Fruit fly (Drosophila melanogaster): ENCODE measurements around the gene aln.
A peak's percentile ranks its signal among the peaks of the same experiment; 100 is the strongest.

The aln gene

dm6 chr3L:964022-964421 lies 29.8 kb upstream of the aln start:
- TF ChIP-seq CG32121 (GFP tag; IDR thresholded peaks at IDR 0.05) (no peak), CG14655 (GFP tag; optimal IDR thresholded peaks at IDR 0.05) (peak; percentile 49), D1 (tag; optimal IDR thresholded peaks at IDR 0.05) (no peak), EcR (GFP tag; optimal IDR thresholded peaks at IDR 0.05) (no peak), gl (tag; optimal IDR thresholded peaks at IDR 0.05) (no peak), CG8159 (tag; optimal IDR thresholded peaks at IDR 0.05) (peak; percentile 44), Pif1B (GFP tag; optimal IDR thresholded peaks at IDR 0.05) (no peak), CG4496 (GFP tag; IDR thresholded peaks at IDR 0.05) (peak; percentile 67), rn (GFP tag; IDR thresholded peaks at IDR 0.05) (no peak), CG8301 (tag; optimal IDR thresholded peaks at IDR 0.05) (peak; percentile 36), CG13204 (GFP tag; optimal IDR thresholded peaks at IDR 0.05) (no peak), Pif1A (GFP tag; optimal IDR thresholded peaks at IDR 0.05) (no peak), CG34367 (tag; optimal IDR thresholded peaks at IDR 0.05) (peak; percentile 31), CG9948 (tag; optimal IDR thresholded peaks at IDR 0.05) (peak; percentile 25), Snoo (tag; optimal IDR thresholded peaks at IDR 0.05) (no peak), CG15710 (tag; optimal IDR thresholded peaks at IDR 0.05) (peak; percentile 45), fd96Ca (GFP tag; IDR thresholded peaks at IDR 0.05) (peak; percentile 56; the same call in 2 of the 3 replicates), CG17806 (tag; optimal IDR thresholded peaks at IDR 0.05) (peak; percentile 39), CG12605 (GFP tag; IDR thresholded peaks at IDR 0.05) (no peak), Ets98B (GFP tag; IDR thresholded peaks at IDR 0.05) (0 out of 2 replicates have a peak, but pooled peaks have one; percentile 28), CG10348 (GFP tag; IDR thresholded peaks at IDR 0.05) (no peak)

dm6 chr3L:967822-968576 lies 25.8 kb upstream of the aln start:
- no peak for TF ChIP-seq Pif1B (GFP tag; optimal IDR thresholded peaks at IDR 0.05)
- TF ChIP-seq rn (GFP tag; IDR thresholded peaks at IDR 0.05), result no peak
- no peak for TF ChIP-seq CG8301 (tag; optimal IDR thresholded peaks at IDR 0.05)
- TF ChIP-seq CG34367 (tag; optimal IDR thresholded peaks at IDR 0.05), result no peak
- no peak for TF ChIP-seq D1 (tag; optimal IDR thresholded peaks at IDR 0.05)
- TF ChIP-seq fd96Ca (GFP tag; IDR thresholded peaks at IDR 0.05), result no peak

- TF ChIP-seq CG9948 (tag; optimal IDR thresholded peaks at IDR 0.05) (no peak), EcR (GFP tag; optimal IDR thresholded peaks at IDR 0.05) (no peak), CG12605 (GFP tag; IDR thresholded peaks at IDR 0.05) (no peak), Pif1A (GFP tag; optimal IDR thresholded peaks at IDR 0.05) (no peak), rn (GFP tag; IDR thresholded peaks at IDR 0.05) (no peak), CG14655 (GFP tag; optimal IDR thresholded peaks at IDR 0.05) (no peak), CG32121 (GFP tag; IDR thresholded peaks at IDR 0.05) (no peak), CG17806 (tag; optimal IDR thresholded peaks at IDR 0.05) (no peak), CG10348 (GFP tag; IDR thresholded peaks at IDR 0.05) (no peak), D1 (tag; optimal IDR thresholded peaks at IDR 0.05) (no peak), CG15710 (tag; optimal IDR thresholded peaks at IDR 0.05) (no peak), Snoo (tag; optimal IDR thresholded peaks at IDR 0.05) (no peak), Ets98B (GFP tag; IDR thresholded peaks at IDR 0.05) (no peak), CG34367 (tag; optimal IDR thresholded peaks at IDR 0.05) (no peak)
Observed at dm6 chr3L:995685-996084, 1.9 kb downstream of the aln start.

- TF ChIP-seq CG8159 (tag; optimal IDR thresholded peaks at IDR 0.05) (no peak), CG32121 (GFP tag; IDR thresholded peaks at IDR 0.05) (no peak), CG9948 (tag; optimal IDR thresholded peaks at IDR 0.05) (no peak), Pif1B (GFP tag; optimal IDR thresholded peaks at IDR 0.05) (no peak), CG15710 (tag; optimal IDR thresholded peaks at IDR 0.05) (no peak), CG8301 (tag; optimal IDR thresholded peaks at IDR 0.05) (no peak), fd96Ca (GFP tag; IDR thresholded peaks at IDR 0.05) (no peak), CG4496 (GFP tag; IDR thresholded peaks at IDR 0.05) (no peak), gl (tag; optimal IDR thresholded peaks at IDR 0.05) (no peak), CG34367 (tag; optimal IDR thresholded peaks at IDR 0.05) (no peak)
Observed at dm6 chr3L:999990-1000389, 6.2 kb downstream of the aln start.

- no peak for TF ChIP-seq Ets98B (GFP tag; IDR thresholded peaks at IDR 0.05)
- no peak for TF ChIP-seq Snoo (tag; optimal IDR thresholded peaks at IDR 0.05)
- peak; percentile 45; the same call in 1 of the 2 replicates for TF ChIP-seq CG32121 (GFP tag; IDR thresholded peaks at IDR 0.05)
Observed at dm6 chr3L:1000541-1000940, 6.8 kb downstream of the aln start.

dm6 chr3L:1005859-1006258 lies 12.1 kb downstream of the aln start:
- TF ChIP-seq CG32121 (GFP tag; IDR thresholded peaks at IDR 0.05) (no peak), Pif1B (GFP tag; optimal IDR thresholded peaks at IDR 0.05) (no peak), CG4496 (GFP tag; IDR thresholded peaks at IDR 0.05) (peak; percentile 35; the same call in 1 of the 3 replicates), D1 (tag; optimal IDR thresholded peaks at IDR 0.05) (no peak), CG9948 (tag; optimal IDR thresholded peaks at IDR 0.05) (no peak)

Data from whole organism, pupa.